Worm (Caenorhabditis elegans) whole organism, L3 larva: Measurements from ENCODE around the gene tkr-1.
A peak's percentile ranks its signal among the peaks of the same experiment; 100 is the strongest.

Source experiments
- egl-27 ChIP-seq: sonication (generic microtip); optimal IDR thresholded peaks from 4 replicates; lab custom pipeline; 2017; ENCODE audit warnings: missing biosample characterization, missing genetic modification reagents, missing genetic modification characterization
- nfya-1 ChIP-seq: sonication (generic microtip); optimal IDR thresholded peaks from 2 replicates; lab custom pipeline; 2017; ENCODE audit warnings: missing genetic modification characterization, mild to moderate bottlenecking, missing compliant biosample characterization, antibody characterized with exemption, moderate library complexity; ENCODE audit not compliant: insufficient read depth
- unc-39 ChIP-seq: sonication (generic microtip); optimal IDR thresholded peaks from 4 replicates; lab custom pipeline; 2017; ENCODE audit warnings: missing biosample characterization, missing genetic modification characterization
- ztf-11 ChIP-seq: fragments of 150-350 bp; optimal IDR thresholded peaks from 2 replicates; lab custom pipeline; 2014; ENCODE audit warnings: missing biosample characterization, missing genetic modification characterization

- TF ChIP-seq nfya-1 (peak; percentile 53), egl-27 (tag; lab: Kevin White, UChicago) (no peak), unc-39 (tag; lab: Kevin White, UChicago) (no peak), ztf-11 (tag; lab: Kevin White, UChicago) (no peak)
Measured at ce11 chrIII:9393114-9393780, 9.7 kb downstream of the tkr-1 start, which contains the start of the genes gpr-2 and rgr-1.
